Fruit fly (Drosophila melanogaster) whole organism, embryonic: ENCODE data around the gene CenB1A.

ENCODE experiments used
- CG11247 ChIP-seq: fragments of 200-800 bp; sonication (Bioruptor generic); IDR thresholded peaks from 2 replicates; pipeline ENCODE4 v1.3.6; 2022; ENCODE audit warnings: missing biosample characterization, missing genetic modification characterization
- CG11696 ChIP-seq: fragments of 200-800 bp; sonication (Bioruptor generic); IDR thresholded peaks from 2 replicates; pipeline ENCODE4 v1.3.6; 2022; ENCODE audit warnings: missing biosample characterization, missing genetic modification characterization
- CG14441 ChIP-seq: fragments of 200-800 bp; sonication (Bioruptor generic); IDR thresholded peaks from 2 replicates; pipeline ENCODE4 v1.3.6; 2022; ENCODE audit warnings: missing biosample characterization, missing genetic modification characterization
- CG15269 ChIP-seq: fragments of 200-800 bp; sonication (Bioruptor generic); optimal IDR thresholded peaks from 2 replicates; lab custom pipeline; 2018; ENCODE audit warnings: missing biosample characterization, mild to moderate bottlenecking, missing genetic modification characterization, moderate library complexity
- CG18262 ChIP-seq: fragments of 200-800 bp; optimal IDR thresholded peaks from 3 replicates; lab custom pipeline; 2019; ENCODE audit warnings: missing biosample characterization, mild to moderate bottlenecking, missing genetic modification characterization, moderate library complexity
- CG3065 ChIP-seq: fragments of 200-800 bp; sonication (Bioruptor generic); optimal IDR thresholded peaks from 2 replicates; lab custom pipeline; 2016; ENCODE audit warnings: missing biosample characterization, missing genetic modification characterization
- CG4360 ChIP-seq: fragments of 200-800 bp; sonication (Bioruptor generic); IDR thresholded peaks from 2 replicates; pipeline ENCODE4 v1.3.6; 2022; ENCODE audit warnings: missing biosample characterization, missing genetic modification characterization
- CG5180 ChIP-seq: fragments of 200-800 bp; sonication (Bioruptor generic); optimal IDR thresholded peaks from 3 replicates; lab custom pipeline; 2017; ENCODE audit warnings: missing biosample characterization, missing genetic modification characterization, mild to moderate bottlenecking, moderate library complexity, missing genetic modification reagents
- CG6791 ChIP-seq: fragments of 200-800 bp; sonication (Bioruptor generic); IDR thresholded peaks from 3 replicates; pipeline ENCODE4 v1.3.6; 2022; ENCODE audit warnings: missing biosample characterization, missing genetic modification characterization; ENCODE audit not compliant: partially characterized antibody
- CG7963 ChIP-seq: fragments of 200-800 bp; sonication (Bioruptor generic); IDR thresholded peaks from 3 replicates; pipeline ENCODE4 v1.3.6; 2022; ENCODE audit warnings: missing biosample characterization, missing genetic modification characterization; ENCODE audit not compliant: partially characterized antibody
- D ChIP-seq, 2 experiments: fragments of 200-800 bp in 1 of 2; fragments of >200 bp in 1 of 2; sonication (Bioruptor generic) in 1 of 2; optimal IDR thresholded peaks; 2 replicates in 1 of 2; 3 replicates in 1 of 2; lab custom pipeline; 2017; ENCODE audit warnings: mild to moderate bottlenecking in 1 of 2, missing biosample characterization in 1 of 2, missing genetic modification characterization in 1 of 2, missing genetic modification reagents in 1 of 2
- Dip3 ChIP-seq: fragments of 200-800 bp; sonication (Bioruptor generic); optimal IDR thresholded peaks from 3 replicates; lab custom pipeline; 2016; ENCODE audit warnings: missing biosample characterization, missing genetic modification characterization
- Dref ChIP-seq: fragments of 200-800 bp; sonication (Bioruptor generic); IDR thresholded peaks from 2 replicates; pipeline ENCODE4 v1.3.6; 2022; ENCODE audit warnings: missing biosample characterization, missing genetic modification characterization
- HmgD ChIP-seq: fragments of 200-800 bp; sonication (Bioruptor generic); optimal IDR thresholded peaks from 3 replicates; lab custom pipeline; 2016; ENCODE audit warnings: missing biosample characterization, missing genetic modification characterization
- Kr ChIP-seq: fragments of 200-800 bp; sonication (Bioruptor generic); optimal IDR thresholded peaks from 2 replicates; lab custom pipeline; 2017; ENCODE audit warnings: missing biosample characterization, mild to moderate bottlenecking, missing genetic modification characterization
- MESR4 ChIP-seq: fragments of 200-800 bp; sonication (Bioruptor generic); optimal IDR thresholded peaks from 2 replicates; lab custom pipeline; 2018; ENCODE audit warnings: missing biosample characterization, mild to moderate bottlenecking, missing genetic modification characterization, moderate library complexity
- Med ChIP-seq: fragments of 200-800 bp; sonication (Bioruptor generic); peaks from one replicate; lab custom pipeline; 2016; ENCODE audit warnings: missing biosample characterization, missing genetic modification characterization, mild to moderate bottlenecking, inconsistent platforms, moderate library complexity
- Rfx ChIP-seq: fragments of 200-800 bp; sonication (Bioruptor generic); IDR thresholded peaks from 2 replicates; pipeline ENCODE4 v1.3.6; 2022; ENCODE audit warnings: missing biosample characterization, missing genetic modification characterization
- ab ChIP-seq: fragments of 200-800 bp; sonication (Bioruptor generic); optimal IDR thresholded peaks from 2 replicates; lab custom pipeline; 2016; ENCODE audit warnings: missing biosample characterization, missing genetic modification characterization
- ato ChIP-seq: fragments of 200-800 bp; sonication (Bioruptor generic); IDR thresholded peaks from 2 replicates; pipeline ENCODE4 v1.3.6; 2022; ENCODE audit warnings: missing biosample characterization, missing genetic modification characterization; ENCODE audit not compliant: partially characterized antibody
- cas ChIP-seq: fragments of 200-800 bp; sonication (Bioruptor generic); IDR thresholded peaks from 2 replicates; pipeline ENCODE4 v1.3.6; 2022; ENCODE audit warnings: missing biosample characterization, missing genetic modification characterization
- chinmo ChIP-seq: fragments of 200-800 bp; sonication (Bioruptor generic); IDR thresholded peaks from 4 replicates; pipeline ENCODE4 v1.3.6; 2022; ENCODE audit warnings: missing biosample characterization, missing genetic modification characterization; ENCODE audit not compliant: partially characterized antibody
- exex ChIP-seq: fragments of 200-800 bp; sonication (Bioruptor generic); optimal IDR thresholded peaks from 4 replicates; lab custom pipeline; 2018; ENCODE audit warnings: missing biosample characterization, mild to moderate bottlenecking, missing genetic modification characterization, moderate library complexity
- gce ChIP-seq: fragments of 200-800 bp; sonication (Bioruptor generic); IDR thresholded peaks from 3 replicates; pipeline ENCODE4 v1.3.6; 2022; ENCODE audit warnings: missing biosample characterization, missing genetic modification characterization
- gro ChIP-seq: fragments of 200-800 bp; sonication (Bioruptor generic); optimal IDR thresholded peaks from 2 replicates; lab custom pipeline; 2016; ENCODE audit warnings: missing biosample characterization, missing genetic modification characterization
- lbe ChIP-seq: fragments of 200-800 bp; sonication (Bioruptor generic); optimal IDR thresholded peaks from 2 replicates; lab custom pipeline; 2016; ENCODE audit warnings: missing biosample characterization, mild to moderate bottlenecking, missing genetic modification characterization
- luna ChIP-seq: fragments of 200-800 bp; sonication (Bioruptor generic); optimal IDR thresholded peaks from 2 replicates; lab custom pipeline; 2016; ENCODE audit warnings: missing biosample characterization, missing genetic modification characterization
- oc ChIP-seq: fragments of 200-800 bp; sonication (Bioruptor generic); optimal IDR thresholded peaks from 2 replicates; lab custom pipeline; 2018; ENCODE audit warnings: missing biosample characterization, mild to moderate bottlenecking, missing genetic modification characterization, moderate library complexity
- pan ChIP-seq, 4 experiments: fragments of >200 bp in 3 of 4; fragments of 200-800 bp in 1 of 4; sonication (Bioruptor generic) in 1 of 4; optimal IDR thresholded peaks in 3 of 4; IDR thresholded peaks in 1 of 4; 2 replicates each; pipeline versions ENCODE4 v1.3.6 to Lab custom; 2017 to 2022; ENCODE audit warnings: missing biosample characterization in 2 of 4, missing genetic modification characterization in 2 of 4, mixed read lengths in 1 of 4
- salm ChIP-seq: fragments of 200-800 bp; sonication (Bioruptor generic); optimal IDR thresholded peaks from 2 replicates; lab custom pipeline; 2018; ENCODE audit warnings: missing biosample characterization, mild to moderate bottlenecking, missing genetic modification characterization
- sqz ChIP-seq: fragments of 200-800 bp; sonication (Bioruptor generic); optimal IDR thresholded peaks from 3 replicates; lab custom pipeline; 2018; ENCODE audit warnings: missing biosample characterization, mild to moderate bottlenecking, missing genetic modification characterization
- tll ChIP-seq, 2 experiments: fragments of 200-800 bp in 1 of 2; fragments of >200 bp in 1 of 2; sonication (Bioruptor generic) in 1 of 2; optimal IDR thresholded peaks; 2 replicates each; lab custom pipeline; 2017 to 2019; ENCODE audit warnings: missing biosample characterization in 2 of 2, missing genetic modification characterization in 2 of 2, mild to moderate bottlenecking in 1 of 2, moderate library complexity in 1 of 2
- twi ChIP-seq: fragments of 200-800 bp; optimal IDR thresholded peaks from 2 replicates; lab custom pipeline; 2019; ENCODE audit warnings: missing biosample characterization, mild to moderate bottlenecking, missing genetic modification characterization, moderate library complexity

CenB1A gene

dm6 chr3R:23130884-23131283 is 12.7 kb downstream of the CenB1A start:
- TF ChIP-seq sqz (GFP tag; lab: Kevin White, UChicago) (peak; percentile 59), chinmo (GFP tag; lab: Robert Waterston, UW) (0 out of 4 replicates have a peak, but pooled peaks have one; percentile 20), CG4360 (GFP tag; lab: Robert Waterston, UW) (peak; percentile 96), Dip3 (GFP tag; lab: Kevin White, UChicago) (no peak), oc (tag; lab: Kevin White, UChicago) (peak; percentile 67)

- TF ChIP-seq CG11247 (GFP tag; lab: Robert Waterston, UW) (no peak), CG11696 (GFP tag; lab: Robert Waterston, UW) (no peak), CG14441 (GFP tag; lab: Robert Waterston, UW) (no peak), ato (GFP tag; lab: Robert Waterston, UW) (no peak), CG5180 (GFP tag; lab: Kevin White, UChicago) (no peak), HmgD (no peak), CG3065 (GFP tag; lab: Kevin White, UChicago) (peak; percentile 53), luna (no peak), Rfx (GFP tag; lab: Robert Waterston, UW) (no peak), CG18262 (tag; lab: Kevin White, UChicago) (no peak), twi (tag; lab: Kevin White, UChicago) (peak; percentile 93), CG15269 (tag; lab: Kevin White, UChicago) (no peak), chinmo (GFP tag; lab: Robert Waterston, UW) (0 out of 4 replicates have a peak, but pooled peaks have one; percentile 3), gce (0 out of 3 replicates have a peak, but pooled peaks have one; percentile 18), exex (no peak), cas (GFP tag; lab: Robert Waterston, UW) (no peak), D (optimal IDR thresholded peaks at IDR 0.05; lab: Kevin White, UChicago) (peak; percentile 59), D (GFP tag; optimal IDR thresholded peaks at IDR 0.05; lab: Kevin White, UChicago) (no peak), tll (GFP tag; optimal IDR thresholded peaks at IDR 0.05; lab: Kevin White, UChicago) (peak in 1 of 2 experiments; percentile 67), CG7963 (GFP tag; lab: Robert Waterston, UW) (no peak), CG6791 (GFP tag; lab: Robert Waterston, UW) (no peak), ab (no peak), Med (GFP tag; lab: Kevin White, UChicago) (peak; percentile 35), Kr (GFP tag; lab: Kevin White, UChicago) (peak; percentile 29), MESR4 (GFP tag; lab: Kevin White, UChicago) (no peak), pan (optimal IDR thresholded peaks at IDR 0.05; lab: Kevin White, UChicago) (peak in 1 of 2 experiments; percentile 14), pan (GFP tag; optimal IDR thresholded peaks at IDR 0.05 in 1 of 2, IDR thresholded peaks at IDR 0.05 in 1 of 2) (no peak), salm (tag; lab: Kevin White, UChicago) (no peak), lbe (GFP tag; lab: Kevin White, UChicago) (no peak)
- TF ChIP-seq, all 482 proteins: peak for 9
Measured at dm6 chr3R:23131341-23131884, 13.2 kb downstream of the CenB1A start.

- TF ChIP-seq gro (no peak), Dref (GFP tag; lab: Robert Waterston, UW) (no peak), Med (GFP tag; lab: Kevin White, UChicago) (peak; percentile 10)
Measured at dm6 chr3R:23132299-23132698, 14.1 kb downstream of the CenB1A start.
